Worm (Caenorhabditis elegans) whole organism, late embryonic: ENCODE data around the gene C49H3.12.

Experiments used
- Y22D7AL.16 ChIP-seq: sonication (generic microtip); optimal IDR thresholded peaks from 2 replicates; lab custom pipeline; 2016; ENCODE audit warnings: missing genetic modification characterization, missing compliant biosample characterization
- che-1 ChIP-seq: sonication (generic microtip); optimal IDR thresholded peaks from 2 replicates; lab custom pipeline; 2016; ENCODE audit warnings: mild to moderate bottlenecking, missing genetic modification characterization, missing compliant biosample characterization
- pha-4 ChIP-seq: fragments of 150-350 bp; optimal IDR thresholded peaks from 2 replicates; lab custom pipeline; 2018; ENCODE audit warnings: missing biosample characterization, missing genetic modification reagents, missing genetic modification characterization
- unc-86 ChIP-seq: sonication (generic microtip); optimal IDR thresholded peaks from 2 replicates; lab custom pipeline; 2016; ENCODE audit warnings: missing genetic modification characterization, missing compliant biosample characterization

DNA sequence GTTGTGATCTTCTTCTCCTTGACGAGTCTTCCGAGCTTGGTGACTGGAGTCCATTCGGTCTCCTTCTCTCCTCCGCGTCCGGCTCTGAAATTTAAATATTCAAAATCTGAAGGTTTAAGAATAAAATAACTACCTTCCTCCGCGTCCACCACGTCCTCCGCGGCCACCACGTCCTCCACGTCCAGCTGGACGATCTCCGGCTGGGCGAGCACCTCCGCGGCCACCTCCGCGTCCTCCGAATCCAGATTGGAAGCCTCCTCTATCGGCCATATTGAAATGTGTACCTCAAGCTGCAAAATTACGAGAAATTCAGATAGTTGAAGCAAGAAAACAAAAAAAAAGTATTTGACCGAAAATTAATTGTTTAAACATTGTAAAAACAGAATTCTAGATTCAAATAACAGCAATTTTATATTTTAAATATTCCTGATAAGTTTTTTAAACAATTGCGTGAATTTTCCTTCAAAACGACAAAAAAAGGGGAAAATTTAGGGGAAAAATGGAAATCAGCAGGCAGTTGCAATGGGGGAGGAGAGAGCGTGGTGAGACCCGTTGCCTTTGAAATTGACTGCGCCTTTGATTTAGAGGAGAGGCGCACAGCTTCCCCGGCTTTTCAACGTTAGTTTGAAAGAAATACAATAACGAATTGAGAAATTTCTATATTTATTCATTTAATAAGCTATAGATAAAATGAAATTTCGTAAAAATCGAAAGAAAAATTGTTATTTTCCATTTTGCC lies 847 bp downstream of the C49H3.12 start, which contains the start of gene rps-2:
- TF ChIP-seq che-1 (tag; lab: Kevin White, UChicago) (no peak), Y22D7AL.16 (tag; lab: Kevin White, UChicago) (no peak), unc-86 (tag; lab: Kevin White, UChicago) (no peak), pha-4 (tag; lab: Kevin White, UChicago) (no peak)
